Worm (Caenorhabditis elegans): Measurements from ENCODE around the gene sao-1.

Gene sao-1

ce11 chrV:13935423-13935822, 28.3 kb upstream of the sao-1 start:
- no peak for TF ChIP-seq Y5F2A.4 (GFP tag; optimal IDR thresholded peaks at IDR 0.05)
- TF ChIP-seq T20F7.1 (GFP tag; optimal IDR thresholded peaks at IDR 0.05), result no peak
- no peak for TF ChIP-seq fkh-10 (GFP tag; optimal IDR thresholded peaks at IDR 0.05)
- no peak for TF ChIP-seq arid-1 (GFP tag; conservative IDR thresholded peaks at IDR 0.05)
- no peak for TF ChIP-seq ceh-20 (GFP tag; IDR thresholded peaks at IDR 0.05)
- no peak for TF ChIP-seq snpc-4 (tag; optimal IDR thresholded peaks at IDR 0.05)
- TF ChIP-seq lin-29 (GFP tag; IDR thresholded peaks at IDR 0.05), result no peak
- TF ChIP-seq attf-4 (tag; optimal IDR thresholded peaks at IDR 0.05), result no peak
- TF ChIP-seq tag-97 (GFP tag; IDR thresholded peaks at IDR 0.05), result no peak
- TF ChIP-seq nhr-42 (GFP tag; IDR thresholded peaks at IDR 0.05), result no peak
- no peak for TF ChIP-seq spr-1 (tag; optimal IDR thresholded peaks at IDR 0.05)

DNA sequence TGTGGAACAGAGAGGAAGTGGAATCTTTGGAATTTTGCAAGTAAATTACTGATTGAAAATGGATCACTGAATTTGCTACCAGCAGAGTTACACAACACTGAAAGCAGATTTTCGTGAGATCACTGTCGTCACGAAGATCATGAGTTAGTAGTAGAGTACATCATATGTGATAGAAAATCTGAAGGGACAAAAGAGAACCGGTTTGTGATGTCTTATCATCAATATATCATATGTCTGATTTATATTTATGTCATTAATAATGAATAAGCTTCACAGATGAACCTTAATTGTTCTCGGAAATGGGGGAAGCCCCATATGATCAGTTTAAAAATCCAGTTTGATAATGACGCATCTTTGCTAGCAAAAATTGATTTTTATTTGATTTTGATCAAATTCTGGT, 27.7 kb upstream of the sao-1 start:
- TF ChIP-seq aha-1 (tag), result peak; percentile 23
- TF ChIP-seq hlh-30 (tag; optimal IDR thresholded peaks at IDR 0.05; ENCODE audit: insufficient read depth), result peak; percentile 70
- no peak for TF ChIP-seq saeg-2 (GFP tag; IDR thresholded peaks at IDR 0.05)
- TF ChIP-seq mdl-1 (tag; optimal IDR thresholded peaks at IDR 0.05), result peak in 1 of 2 experiments; percentile 44
- peak; percentile 33 for TF ChIP-seq nhr-28 (tag; optimal IDR thresholded peaks at IDR 0.05)

DNA sequence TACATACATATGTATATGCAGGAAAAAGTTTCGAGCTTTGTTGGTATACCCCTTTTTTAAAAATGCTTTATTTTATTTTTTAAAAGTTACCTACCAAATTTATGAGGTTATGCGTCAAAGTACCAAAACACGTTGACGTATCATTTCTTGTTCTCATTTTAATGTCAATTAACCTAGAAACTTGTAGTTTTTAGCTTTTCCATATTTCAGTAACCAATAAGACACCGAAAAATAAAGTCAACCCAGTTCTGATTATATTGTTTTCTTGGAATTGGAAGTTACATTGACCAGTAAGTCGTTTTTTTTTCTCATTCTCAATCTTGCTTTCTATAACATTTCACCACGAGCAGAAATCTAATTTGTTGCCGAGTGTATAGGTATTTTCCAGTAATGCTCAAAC, 26.9 kb upstream of the sao-1 start, which contains the start of gene srw-145:
Gene srw-145 (plus strand): TSS at position 301 of the 400 bp plus-strand sequence.
- TF ChIP-seq aha-1 (tag) (peak; percentile 41), ceh-20 (GFP tag; IDR thresholded peaks at IDR 0.05) (no peak), nhr-11 (tag; optimal IDR thresholded peaks at IDR 0.05) (peak; percentile 6)

ce11 chrV:13942082-13942481, 21.6 kb upstream of the sao-1 start, which contains the start of gene dpr-1:
Gene dpr-1 (minus strand): TSS chrV:13942182.
- TF ChIP-seq hlh-11 (tag; optimal IDR thresholded peaks at IDR 0.05) (no peak), dmd-6 (GFP tag; IDR thresholded peaks at IDR 0.05) (no peak)

DNA sequence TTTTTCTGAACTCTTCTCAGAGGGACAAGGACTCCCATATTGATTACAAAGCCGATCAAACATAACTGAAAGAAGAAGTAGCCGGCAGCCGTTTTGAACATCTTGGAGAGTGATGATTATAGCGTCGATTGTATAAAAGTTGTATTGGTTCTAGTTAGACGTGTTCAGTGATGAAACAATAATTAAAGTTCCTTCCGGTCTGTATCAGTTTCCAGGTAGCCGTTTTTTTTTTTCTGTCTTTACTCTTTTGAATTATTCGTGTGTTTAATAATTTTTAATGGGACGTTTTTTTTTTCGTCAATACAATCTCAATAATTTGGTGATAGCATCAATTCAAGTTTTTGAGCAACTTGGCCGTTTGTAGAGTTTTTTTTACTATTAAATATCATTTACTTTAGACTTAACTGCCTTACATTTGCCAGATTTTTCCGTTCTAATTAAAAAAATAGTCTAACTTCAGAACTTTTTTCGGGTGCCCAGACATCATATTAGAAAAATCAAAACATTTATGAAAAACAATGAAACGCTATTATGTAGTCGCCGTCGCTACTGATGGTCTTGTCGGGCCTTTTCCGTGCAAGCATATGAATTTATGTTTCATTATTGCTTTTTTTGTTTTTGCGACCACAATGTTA, 17.2 kb upstream of the sao-1 start, which contains the start of the genes srx-10 and clec-226:
Gene srx-10 (minus strand): TSS at position 101 of the 635 bp plus-strand sequence.
Gene clec-226 (plus strand): TSS at position 585 of the 635 bp plus-strand sequence.
- TF ChIP-seq spr-1 (tag; optimal IDR thresholded peaks at IDR 0.05) (no peak), unc-62 (GFP tag; optimal IDR thresholded peaks at IDR 0.05 in 1 of 2) (no peak), unc-62 (tag; optimal IDR thresholded peaks at IDR 0.05) (no peak), vab-7 (GFP tag; IDR thresholded peaks at IDR 0.05) (no peak), lin-15B (tag; optimal IDR thresholded peaks at IDR 0.05) (no peak), snpc-4 (tag; optimal IDR thresholded peaks at IDR 0.05) (no peak), zip-2 (tag; optimal IDR thresholded peaks at IDR 0.05) (no peak), skn-1 (tag; optimal IDR thresholded peaks at IDR 0.05) (no peak), mdt-29 (GFP tag; IDR thresholded peaks at IDR 0.05) (no peak), jun-1 (tag; optimal IDR thresholded peaks at IDR 0.05) (no peak), attf-4 (tag; optimal IDR thresholded peaks at IDR 0.05) (no peak), lin-1 (GFP tag; IDR thresholded peaks at IDR 0.05) (no peak), lsy-2 (tag; optimal IDR thresholded peaks at IDR 0.05) (no peak), F49E8.2 (tag; optimal IDR thresholded peaks at IDR 0.05; ENCODE audit: borderline replicate concordance) (no peak), snpc-1.2 (GFP tag; IDR thresholded peaks at IDR 0.05) (no peak), unc-130 (GFP tag; optimal IDR thresholded peaks at IDR 0.05) (no peak), lin-39 (tag; optimal IDR thresholded peaks at IDR 0.05) (no peak), dmd-8 (GFP tag; IDR thresholded peaks at IDR 0.05) (no peak), F10B5.3 (tag; optimal IDR thresholded peaks at IDR 0.05) (no peak)

All from whole organism, L4 larva.